Worm (Caenorhabditis elegans) whole organism, L4 larva: ENCODE data around the gene unc-80.

ENCODE experiments used
- F37D6.2 ChIP-seq: sonication (generic microtip); optimal IDR thresholded peaks from 2 replicates; lab custom pipeline; 2016; ENCODE audit warnings: mild to moderate bottlenecking, missing genetic modification characterization, missing compliant biosample characterization
- F49E8.2 ChIP-seq: sonication (generic microtip); optimal IDR thresholded peaks from 2 replicates; lab custom pipeline; 2016; ENCODE audit warnings: missing compliant biosample characterization, mild to moderate bottlenecking, missing genetic modification characterization, borderline replicate concordance
- T26A8.4 ChIP-seq: fragments of 200-800 bp; sonication (Bioruptor generic); IDR thresholded peaks from 2 replicates; pipeline ENCODE4 v1.3.6; 2022; ENCODE audit warnings: missing genetic modification characterization, missing compliant biosample characterization
- Y105C5A.15 ChIP-seq: fragments of 200-800 bp; sonication (Bioruptor generic); IDR thresholded peaks from 2 replicates; pipeline ENCODE4 v1.3.6; 2022; ENCODE audit warnings: missing genetic modification characterization, missing compliant biosample characterization
- Y48G9A.11 ChIP-seq: fragments of 200-800 bp; sonication (Bioruptor generic); IDR thresholded peaks from 2 replicates; pipeline ENCODE4 v1.3.6; 2022; ENCODE audit warnings: missing genetic modification reagents, missing genetic modification characterization, missing compliant biosample characterization
- aha-1 ChIP-seq: fragments of 150-350 bp; peaks from one replicate; lab custom pipeline; 2014; ENCODE audit warnings: missing biosample characterization, missing genetic modification characterization
- arid-1 ChIP-seq: fragments of 200-800 bp; sonication (Bioruptor generic); conservative IDR thresholded peaks from 2 replicates; pipeline ENCODE4 v1.3.6; 2022; ENCODE audit warnings: missing genetic modification reagents, missing genetic modification characterization, missing compliant biosample characterization
- ceh-20 ChIP-seq: fragments of 200-800 bp; sonication (Bioruptor generic); IDR thresholded peaks from 2 replicates; pipeline ENCODE4 v1.3.6; 2022; ENCODE audit warnings: missing genetic modification reagents, missing genetic modification characterization, missing compliant biosample characterization
- ceh-28 ChIP-seq: fragments of 150-350 bp; optimal IDR thresholded peaks from 2 replicates; lab custom pipeline; 2014; ENCODE audit warnings: missing biosample characterization, missing genetic modification reagents, missing genetic modification characterization
- ceh-44 ChIP-seq: fragments of 200-800 bp; sonication (Bioruptor generic); IDR thresholded peaks from 2 replicates; pipeline ENCODE4 v1.3.6; 2022; ENCODE audit warnings: missing genetic modification reagents, missing genetic modification characterization, missing compliant biosample characterization
- ctbp-1 ChIP-seq: fragments of 200-800 bp; sonication (Bioruptor generic); IDR thresholded peaks from 2 replicates; pipeline ENCODE4 v1.3.6; 2022; ENCODE audit warnings: missing genetic modification reagents, missing genetic modification characterization, missing compliant biosample characterization
- daf-16 ChIP-seq, 3 experiments: sonication (generic microtip); optimal IDR thresholded peaks; 2 replicates each; lab custom pipeline; 2016 to 2017; ENCODE audit warnings: missing genetic modification characterization in 3 of 3, missing genetic modification reagents in 3 of 3, mild to moderate bottlenecking in 2 of 3, missing compliant biosample characterization in 2 of 3, missing biosample characterization in 1 of 3, moderate library complexity in 1 of 3
- dmd-6 ChIP-seq: fragments of 200-800 bp; sonication (Bioruptor generic); IDR thresholded peaks from 2 replicates; pipeline ENCODE4 v1.3.6; 2022; ENCODE audit warnings: missing genetic modification reagents, missing genetic modification characterization, missing compliant biosample characterization
- dmd-8 ChIP-seq: fragments of 200-800 bp; sonication (Bioruptor generic); IDR thresholded peaks from 2 replicates; pipeline ENCODE4 v1.3.6; 2022; ENCODE audit warnings: missing genetic modification characterization, missing compliant biosample characterization
- dpl-1 ChIP-seq: fragments of 150-350 bp; optimal IDR thresholded peaks from 2 replicates; lab custom pipeline; 2014; ENCODE audit warnings: missing biosample characterization, missing genetic modification reagents, missing genetic modification characterization
- dve-1 ChIP-seq: sonication (generic microtip); optimal IDR thresholded peaks from 2 replicates; lab custom pipeline; 2017; ENCODE audit warnings: antibody characterized with exemption, mild to moderate bottlenecking, missing genetic modification characterization, missing compliant biosample characterization; ENCODE audit not compliant: insufficient read depth
- egl-43 ChIP-seq: fragments of 200-800 bp; sonication (Bioruptor generic); IDR thresholded peaks from 2 replicates; pipeline ENCODE4 v1.3.6; 2022; ENCODE audit warnings: missing genetic modification reagents, missing genetic modification characterization, missing compliant biosample characterization
- fkh-10 ChIP-seq: fragments of 150-350 bp; optimal IDR thresholded peaks from 2 replicates; lab custom pipeline; 2014; ENCODE audit warnings: missing biosample characterization, missing genetic modification reagents, missing genetic modification characterization
- gei-8 ChIP-seq: fragments of 200-800 bp; sonication (Bioruptor generic); optimal IDR thresholded peaks from 2 replicates; lab custom pipeline; 2018; ENCODE audit warnings: mild to moderate bottlenecking, missing genetic modification characterization, missing compliant biosample characterization
- hif-1 ChIP-seq, 2 experiments: sonication (generic microtip); optimal IDR thresholded peaks; 2 replicates each; lab custom pipeline; 2016 to 2017; ENCODE audit warnings: missing compliant biosample characterization in 2 of 2, missing genetic modification characterization in 2 of 2, missing genetic modification reagents in 2 of 2, missing genotype in 2 of 2, mild to moderate bottlenecking in 1 of 2
- hlh-11 ChIP-seq: fragments of 200-800 bp; sonication (Bioruptor generic); optimal IDR thresholded peaks from 2 replicates; lab custom pipeline; 2018; ENCODE audit warnings: mild to moderate bottlenecking, missing genetic modification characterization, missing compliant biosample characterization
- hlh-30 ChIP-seq: sonication (generic microtip); optimal IDR thresholded peaks from 2 replicates; lab custom pipeline; 2017; ENCODE audit warnings: antibody characterized with exemption, mild to moderate bottlenecking, missing genetic modification characterization, missing compliant biosample characterization; ENCODE audit not compliant: insufficient read depth
- jun-1 ChIP-seq: fragments of 150-350 bp; optimal IDR thresholded peaks from 2 replicates; lab custom pipeline; 2014; ENCODE audit warnings: missing biosample characterization, missing genetic modification reagents, missing genetic modification characterization
- lin-38 ChIP-seq: fragments of 200-800 bp; sonication (Bioruptor generic); IDR thresholded peaks from 2 replicates; pipeline ENCODE4 v1.3.6; 2022; ENCODE audit warnings: missing genetic modification reagents, missing genetic modification characterization, missing compliant biosample characterization
- madf-5 ChIP-seq, 2 experiments: fragments of 200-800 bp; sonication (Bioruptor generic); IDR thresholded peaks; 2 replicates each; pipeline ENCODE4 v1.3.6; 2022; ENCODE audit warnings: missing compliant biosample characterization in 2 of 2, missing genetic modification characterization in 2 of 2
- mdt-29 ChIP-seq: fragments of 200-800 bp; sonication (Bioruptor generic); IDR thresholded peaks from 2 replicates; pipeline ENCODE4 v1.3.6; 2022; ENCODE audit warnings: missing genetic modification reagents, missing genetic modification characterization, missing compliant biosample characterization
- mep-1 ChIP-seq: fragments of 150-350 bp; sonication (generic microtip); optimal IDR thresholded peaks from 3 replicates; lab custom pipeline; 2014; ENCODE audit warnings: missing biosample characterization, missing genetic modification characterization
- mes-2 ChIP-seq: sonication (generic microtip); optimal IDR thresholded peaks from 2 replicates; lab custom pipeline; 2016; ENCODE audit warnings: missing genotype, mild to moderate bottlenecking, missing genetic modification characterization, missing compliant biosample characterization; ENCODE audit not compliant: poor library complexity, severe bottlenecking
- nhr-102 ChIP-seq: sonication (generic microtip); optimal IDR thresholded peaks from 2 replicates; lab custom pipeline; 2016; ENCODE audit warnings: mild to moderate bottlenecking, missing genetic modification characterization, moderate library complexity, missing compliant biosample characterization
- nhr-11 ChIP-seq: fragments of 150-350 bp; optimal IDR thresholded peaks from 2 replicates; lab custom pipeline; 2014; ENCODE audit warnings: missing biosample characterization, missing genetic modification characterization
- nhr-28 ChIP-seq: fragments of 150-350 bp; optimal IDR thresholded peaks from 2 replicates; lab custom pipeline; 2014; ENCODE audit warnings: missing biosample characterization, missing genetic modification characterization
- nhr-6 ChIP-seq: fragments of 150-350 bp; optimal IDR thresholded peaks from 2 replicates; lab custom pipeline; 2014; ENCODE audit warnings: missing biosample characterization, missing genetic modification characterization
- pha-4 ChIP-seq, 2 experiments: fragments of 150-350 bp in 1 of 2; fragments of 200-800 bp in 1 of 2; sonication (Bioruptor generic) in 1 of 2; IDR thresholded peaks in 1 of 2; optimal IDR thresholded peaks in 1 of 2; 2 replicates each; pipeline versions ENCODE4 v1.3.6 to Lab custom; 2014 to 2022; ENCODE audit warnings: missing genetic modification characterization in 2 of 2, missing genetic modification reagents in 2 of 2, missing biosample characterization in 1 of 2, missing compliant biosample characterization in 1 of 2
- php-3 ChIP-seq: fragments of 200-800 bp; sonication (Bioruptor generic); IDR thresholded peaks from 2 replicates; pipeline ENCODE4 v1.3.6; 2022; ENCODE audit warnings: missing genetic modification reagents, missing genetic modification characterization, missing compliant biosample characterization
- rbr-2 ChIP-seq: sonication (generic microtip); optimal IDR thresholded peaks from 2 replicates; lab custom pipeline; 2016; ENCODE audit warnings: missing genotype, missing genetic modification characterization, missing compliant biosample characterization
- saeg-2 ChIP-seq: fragments of 200-800 bp; sonication (Bioruptor generic); IDR thresholded peaks from 2 replicates; pipeline ENCODE4 v1.3.6; 2022; ENCODE audit warnings: missing genetic modification reagents, missing genetic modification characterization, missing compliant biosample characterization
- snpc-1.2 ChIP-seq: fragments of 200-800 bp; sonication (Bioruptor generic); IDR thresholded peaks from 2 replicates; pipeline ENCODE4 v1.3.6; 2022; ENCODE audit warnings: missing genetic modification reagents, missing genetic modification characterization, missing compliant biosample characterization
- snpc-4 ChIP-seq: fragments of 150-350 bp; optimal IDR thresholded peaks from 2 replicates; lab custom pipeline; 2014; ENCODE audit warnings: missing biosample characterization, missing genetic modification characterization
- spr-1 ChIP-seq: sonication (generic microtip); optimal IDR thresholded peaks from 2 replicates; lab custom pipeline; 2016; ENCODE audit warnings: mild to moderate bottlenecking, missing genetic modification characterization, missing compliant biosample characterization
- spr-3 ChIP-seq: fragments of 200-800 bp; sonication (Bioruptor generic); optimal IDR thresholded peaks from 2 replicates; lab custom pipeline; 2018; ENCODE audit warnings: mild to moderate bottlenecking, missing genetic modification characterization, missing compliant biosample characterization
- unc-130 ChIP-seq: sonication (generic microtip); optimal IDR thresholded peaks from 2 replicates; lab custom pipeline; 2016; ENCODE audit warnings: missing genetic modification reagents, missing genetic modification characterization, missing compliant biosample characterization
- unc-62 ChIP-seq, 3 experiments: fragments of 150-350 bp in 1 of 3; sonication (generic microtip); optimal IDR thresholded peaks in 2 of 3; peaks in 1 of 3; 1 replicate in 1 of 3; 2 replicates in 2 of 3; lab custom pipeline; 2014 to 2017; ENCODE audit warnings: missing biosample characterization in 3 of 3, missing genetic modification characterization in 3 of 3, missing genetic modification reagents in 3 of 3, missing genotype in 1 of 3
- vab-7 ChIP-seq: fragments of 200-800 bp; sonication (Bioruptor generic); IDR thresholded peaks from 2 replicates; pipeline ENCODE4 v1.3.6; 2022; ENCODE audit warnings: missing genetic modification reagents, missing genetic modification characterization, missing compliant biosample characterization
- zfp-3 ChIP-seq: fragments of 200-800 bp; sonication (Bioruptor generic); conservative IDR thresholded peaks from 2 replicates; pipeline ENCODE4 v1.3.6; 2022; ENCODE audit warnings: missing genetic modification reagents, missing genetic modification characterization, missing compliant biosample characterization

unc-80 gene

DNA sequence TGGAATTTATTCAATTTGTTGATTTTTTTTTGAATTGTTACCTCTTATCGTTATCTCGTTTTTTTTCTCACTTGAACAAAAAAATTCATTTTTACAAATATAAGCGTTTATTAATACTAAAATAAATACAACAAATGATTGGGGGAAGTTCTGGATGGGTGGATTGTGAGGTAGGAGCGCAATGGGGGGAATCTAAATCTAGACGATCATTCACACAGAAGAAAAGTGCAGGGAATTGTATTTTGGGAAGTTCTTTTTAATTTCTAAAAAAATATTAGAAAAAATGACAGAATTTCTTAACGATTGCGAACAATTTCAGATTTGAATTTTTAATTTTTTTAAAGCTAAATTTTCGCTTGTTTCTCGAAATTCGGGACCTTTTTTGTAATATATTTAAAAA, 37.9 kb upstream of the unc-80 start (continued):
- TF ChIP-seq spr-3 (GFP tag; lab: Kevin White, UChicago) (no peak), ctbp-1 (GFP tag; lab: Robert Waterston, UW) (no peak)
- TF ChIP-seq, all 104 proteins: peak for 0

DNA sequence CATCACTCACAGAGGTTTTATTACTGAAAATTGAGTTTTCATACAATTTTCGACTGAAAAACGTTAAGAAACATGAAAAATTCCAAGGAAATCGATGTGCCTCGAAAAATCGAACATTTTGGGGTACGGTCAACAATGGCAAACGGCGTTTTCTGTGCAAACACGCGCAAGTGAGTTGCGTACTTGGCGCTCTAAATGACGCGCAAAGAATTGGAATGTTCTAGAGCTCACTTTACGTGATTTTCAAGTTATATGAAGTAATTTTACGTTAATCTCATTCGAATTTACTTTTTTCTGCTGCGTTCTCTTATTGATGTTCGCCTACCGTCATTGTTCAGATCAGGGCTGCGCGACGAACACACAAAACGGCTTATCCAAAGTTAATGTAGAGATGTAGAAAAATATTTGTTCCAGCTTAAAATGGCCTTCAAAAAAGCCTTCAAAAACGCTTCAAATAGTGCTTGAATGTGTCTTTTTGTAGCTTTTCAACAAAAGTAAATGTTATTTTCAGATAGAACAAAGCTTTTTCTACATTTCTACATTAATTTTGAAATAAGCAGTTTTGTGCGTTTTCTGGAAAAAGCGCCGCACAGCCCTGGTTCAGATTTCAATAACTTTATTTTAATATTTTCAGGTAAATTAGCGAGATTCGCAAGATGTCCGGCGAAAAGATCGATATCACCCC, 33.7 kb upstream of the unc-80 start, which contains the start of the genes F31D4.2 and fkb-6:
TSS of gene F31D4.2 (minus strand) at position 23 of the 685 bp plus-strand sequence.
TSS of gene fkb-6 (plus strand) at position 635 of the 685 bp plus-strand sequence.
- TF ChIP-seq Y48G9A.11 (GFP tag; lab: Robert Waterston, UW) (0 out of 2 replicates have a peak, but pooled peaks have one; percentile 5), vab-7 (GFP tag; lab: Robert Waterston, UW) (no peak), jun-1 (tag; lab: Kevin White, UChicago) (peak; percentile 15), T26A8.4 (GFP tag; lab: Robert Waterston, UW) (peak; percentile 72), daf-16 (GFP tag; optimal IDR thresholded peaks at IDR 0.05; lab: Kevin White, UChicago) (peak in 1 of 2 experiments; percentile 3), daf-16 (tag; optimal IDR thresholded peaks at IDR 0.05; lab: Kevin White, UChicago) (peak; percentile 38), hif-1 (tag; optimal IDR thresholded peaks at IDR 0.05; lab: Kevin White, UChicago) (peak; percentile 25 to 96), unc-62 (GFP tag; optimal IDR thresholded peaks at IDR 0.05 in 1 of 2; lab: Kevin White, UChicago) (peak in 1 of 2 experiments; percentile 99), unc-62 (tag; optimal IDR thresholded peaks at IDR 0.05; lab: Kevin White, UChicago) (no peak), pha-4 (GFP tag; IDR thresholded peaks at IDR 0.05; lab: Robert Waterston, UW) (no peak), pha-4 (tag; optimal IDR thresholded peaks at IDR 0.05; lab: Kevin White, UChicago) (peak; percentile 47), ceh-20 (GFP tag; lab: Robert Waterston, UW) (peak; percentile 49), nhr-28 (tag; lab: Kevin White, UChicago) (peak; percentile 61), snpc-4 (tag; lab: Kevin White, UChicago) (no peak), nhr-102 (tag; lab: Kevin White, UChicago) (no peak), mep-1 (tag; lab: Kevin White, UChicago) (peak; percentile 68), dmd-6 (GFP tag; lab: Robert Waterston, UW) (peak; percentile 52), hlh-11 (peak; percentile 58), rbr-2 (tag; lab: Kevin White, UChicago) (peak; percentile 60), Y105C5A.15 (GFP tag; lab: Robert Waterston, UW) (no peak), dpl-1 (peak; percentile 71), egl-43 (GFP tag; lab: Robert Waterston, UW) (peak; percentile 39; the same call in 1 of the 2 replicates), fkh-10 (peak; percentile 50), hlh-30 (tag; lab: Kevin White, UChicago) (peak; percentile 58), dmd-8 (GFP tag; lab: Robert Waterston, UW) (no peak), nhr-6 (tag; lab: Kevin White, UChicago) (peak; percentile 27), snpc-1.2 (GFP tag; lab: Robert Waterston, UW) (0 out of 2 replicates have a peak, but pooled peaks have one; percentile 43), ctbp-1 (GFP tag; lab: Robert Waterston, UW) (0 out of 2 replicates have a peak, but pooled peaks have one; percentile 26), ceh-44 (GFP tag; lab: Robert Waterston, UW) (no peak), zfp-3 (GFP tag; lab: Robert Waterston, UW) (0 out of 2 replicates have a peak, but pooled peaks have one; percentile 38), lin-38 (GFP tag; lab: Robert Waterston, UW) (peak; percentile 75), php-3 (GFP tag; lab: Robert Waterston, UW) (no peak), saeg-2 (GFP tag; lab: Robert Waterston, UW) (no peak), F49E8.2 (peak; percentile 35), mdt-29 (peak; percentile 74), spr-1 (tag; lab: Kevin White, UChicago) (peak; percentile 1), aha-1 (tag; lab: Kevin White, UChicago) (peak; percentile 96), mes-2 (tag; lab: Kevin White, UChicago) (peak; percentile 81), arid-1 (GFP tag; lab: Robert Waterston, UW) (peak; percentile 68; the same call in 1 of the 2 replicates), unc-130 (GFP tag; lab: Kevin White, UChicago) (no peak), dve-1 (tag; lab: Kevin White, UChicago) (peak; percentile 75), madf-5 (GFP tag; IDR thresholded peaks at IDR 0.05; lab: Robert Waterston, UW) (no peak), nhr-11 (tag; lab: Kevin White, UChicago) (peak; percentile 8), ceh-28 (peak; percentile 22), F37D6.2 (peak; percentile 11), gei-8 (GFP tag; lab: Kevin White, UChicago) (no peak)
